Worm (Caenorhabditis elegans) whole organism, L3 larva: ENCODE measurements around the gene W04H10.1.
A peak's percentile ranks its signal among the peaks of the same experiment; 100 is the strongest.

Source experiments
- R02D3.7 ChIP-seq: fragments of 150-350 bp; optimal IDR thresholded peaks from 2 replicates; lab custom pipeline; 2014; ENCODE audit warnings: missing biosample characterization, missing genetic modification characterization
- ama-1 ChIP-seq: fragments of 150-350 bp; optimal IDR thresholded peaks from 2 replicates; lab custom pipeline; 2018
- ceh-16 ChIP-seq: sonication (generic microtip); optimal IDR thresholded peaks from 2 replicates; lab custom pipeline; 2017; ENCODE audit warnings: missing biosample characterization, missing genetic modification characterization
- ceh-82 ChIP-seq: fragments of 150-350 bp; optimal IDR thresholded peaks from 2 replicates; lab custom pipeline; 2014; ENCODE audit warnings: missing biosample characterization, missing genetic modification characterization
- jun-1 ChIP-seq: fragments of 150-350 bp; optimal IDR thresholded peaks from 2 replicates; lab custom pipeline; 2014; ENCODE audit warnings: missing biosample characterization, missing genetic modification reagents, missing genetic modification characterization
- nhr-25 ChIP-seq: sonication (generic microtip); optimal IDR thresholded peaks from 2 replicates; lab custom pipeline; 2017; ENCODE audit warnings: missing biosample characterization, missing genetic modification characterization
- nhr-76 ChIP-seq: fragments of 150-350 bp; sonication (generic microtip); optimal IDR thresholded peaks from 5 replicates; lab custom pipeline; 2014; ENCODE audit warnings: missing biosample characterization, missing genetic modification characterization
- pha-4 ChIP-seq: fragments of 150-350 bp; optimal IDR thresholded peaks from 2 replicates; lab custom pipeline; 2014; ENCODE audit warnings: missing biosample characterization, missing genetic modification reagents, missing genetic modification characterization
- snpc-4 ChIP-seq: fragments of 150-350 bp; optimal IDR thresholded peaks from 2 replicates; lab custom pipeline; 2014; ENCODE audit warnings: missing biosample characterization, missing genetic modification characterization
- ztf-11 ChIP-seq: fragments of 150-350 bp; optimal IDR thresholded peaks from 2 replicates; lab custom pipeline; 2014; ENCODE audit warnings: missing biosample characterization, missing genetic modification characterization

DNA sequence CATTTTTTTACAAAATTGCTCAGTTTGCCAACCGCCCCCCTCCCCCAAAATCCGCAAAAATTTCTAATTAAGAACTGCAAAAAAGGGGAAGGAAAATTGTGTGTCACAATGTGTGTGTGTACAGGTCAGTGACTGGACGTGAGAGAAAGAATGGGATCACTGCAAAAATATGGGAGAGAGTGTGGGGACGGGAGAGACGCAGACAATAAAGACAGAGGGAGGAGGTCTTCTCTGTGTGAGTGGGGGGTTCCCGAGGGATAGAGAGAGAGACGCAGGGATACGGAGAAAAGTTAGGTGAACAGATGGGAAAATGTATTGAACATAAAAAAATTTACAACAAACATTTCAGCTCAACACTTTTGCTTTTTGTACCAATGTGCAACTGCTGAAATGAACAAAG lies 17.1 kb downstream of the W04H10.1 start:
- TF ChIP-seq ama-1 (lab: Kevin White, UChicago): no peak
- TF ChIP-seq nhr-76 (tag; lab: Kevin White, UChicago): no peak
- no peak for TF ChIP-seq snpc-4 (tag; lab: Kevin White, UChicago)
- no peak for TF ChIP-seq ceh-82 (tag; lab: Kevin White, UChicago)
- TF ChIP-seq R02D3.7 (tag; lab: Kevin White, UChicago): no peak
- TF ChIP-seq jun-1 (tag; lab: Kevin White, UChicago): peak; percentile 8
- no peak for TF ChIP-seq ztf-11 (tag; lab: Kevin White, UChicago)
- TF ChIP-seq ceh-16 (tag; lab: Kevin White, UChicago): no peak
- TF ChIP-seq pha-4 (tag; lab: Kevin White, UChicago): peak; percentile 65
- peak; percentile 48 for TF ChIP-seq nhr-25 (tag; lab: Kevin White, UChicago)
